Fruit fly (Drosophila melanogaster): ENCODE data around the gene fon.

Gene fon

DNA sequence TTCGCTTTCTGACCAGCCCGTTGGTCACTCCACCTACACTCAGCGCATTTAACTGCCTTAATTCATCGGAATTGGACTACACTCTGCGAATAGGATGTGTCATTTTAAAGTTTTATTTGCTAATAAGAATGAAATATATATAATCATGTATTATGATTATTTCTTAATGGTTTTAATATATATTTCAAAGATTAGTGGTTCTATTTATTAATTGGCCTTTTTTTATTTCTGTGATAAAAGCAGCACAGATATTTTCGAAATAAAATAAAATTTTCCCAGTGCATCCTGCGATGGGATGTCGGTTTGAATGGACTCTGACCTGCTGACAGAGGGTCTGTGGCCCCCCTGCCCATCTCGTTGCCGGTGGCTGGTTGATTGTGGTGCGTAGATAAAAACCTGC lies 12.2 kb downstream of the fon start (continued):
- no peak for TF ChIP-seq zfh1 (GFP tag; IDR thresholded peaks at IDR 0.05)
- TF ChIP-seq CG43689 (GFP tag; IDR thresholded peaks at IDR 0.05), result no peak
- TF ChIP-seq CG16815 (GFP tag; optimal IDR thresholded peaks at IDR 0.05), result no peak
- no peak for TF ChIP-seq CG4328 (GFP tag; optimal IDR thresholded peaks at IDR 0.05)
- no peak for TF ChIP-seq eyg (GFP tag; optimal IDR thresholded peaks at IDR 0.05)
- no peak for TF ChIP-seq CG18476 (GFP tag; optimal IDR thresholded peaks at IDR 0.05)
- no peak for TF ChIP-seq CG7271 (tag; optimal IDR thresholded peaks at IDR 0.05)
- TF ChIP-seq Deaf1 (tag; optimal IDR thresholded peaks at IDR 0.05), result peak; percentile 5
- TF ChIP-seq vnd (GFP tag; IDR thresholded peaks at IDR 0.05; ENCODE audit: partially characterized antibody), result no peak
- no peak for TF ChIP-seq p53 (GFP tag; optimal IDR thresholded peaks at IDR 0.05)
- TF ChIP-seq sd (tag; optimal IDR thresholded peaks at IDR 0.05), result no peak
- TF ChIP-seq CG16863 (GFP tag; optimal IDR thresholded peaks at IDR 0.05), result no peak
- TF ChIP-seq ase (GFP tag; IDR thresholded peaks at IDR 0.05), result no peak
- no peak for TF ChIP-seq al (GFP tag; IDR thresholded peaks at IDR 0.05)
- no peak for TF ChIP-seq CG10565 (GFP tag; optimal IDR thresholded peaks at IDR 0.05)
- no peak for TF ChIP-seq CG4404 (GFP tag; IDR thresholded peaks at IDR 0.05)
- TF ChIP-seq CG30403 (GFP tag; optimal IDR thresholded peaks at IDR 0.05), result peak; percentile 42
- TF ChIP-seq shn (GFP tag; optimal IDR thresholded peaks at IDR 0.05), result no peak
- TF ChIP-seq wor (GFP tag; IDR thresholded peaks at IDR 0.05), result no peak
- TF ChIP-seq CG1792 (GFP tag; optimal IDR thresholded peaks at IDR 0.05), result no peak
- TF ChIP-seq Bteb2 (GFP tag; optimal IDR thresholded peaks at IDR 0.05), result no peak
- peak; percentile 52 for TF ChIP-seq CoRest (tag; optimal IDR thresholded peaks at IDR 0.05)
- no peak for TF ChIP-seq MTF-1 (GFP tag; optimal IDR thresholded peaks at IDR 0.05; ENCODE audit: borderline replicate concordance)
- peak; percentile 59 for TF ChIP-seq CG7556 (GFP tag; optimal IDR thresholded peaks at IDR 0.05)
- TF ChIP-seq CG6854 (GFP tag; optimal IDR thresholded peaks at IDR 0.05), result no peak
- TF ChIP-seq bcd (GFP tag; optimal IDR thresholded peaks at IDR 0.05), result no peak
- TF ChIP-seq crp (GFP tag; optimal IDR thresholded peaks at IDR 0.05), result no peak
- peak; percentile 17 for TF ChIP-seq Abd-B (GFP tag; optimal IDR thresholded peaks at IDR 0.05)
- no peak for TF ChIP-seq CG17568 (GFP tag; optimal IDR thresholded peaks at IDR 0.05)
- TF ChIP-seq gsb (GFP tag; IDR thresholded peaks at IDR 0.05), result no peak
- no peak for TF ChIP-seq zen2 (GFP tag; IDR thresholded peaks at IDR 0.05; ENCODE audit: partially characterized antibody)
- no peak for TF ChIP-seq Lhr (GFP tag; optimal IDR thresholded peaks at IDR 0.05)
- no peak for TF ChIP-seq MBD-R2 (GFP tag; IDR thresholded peaks at IDR 0.05)
- TF ChIP-seq tin (GFP tag; optimal IDR thresholded peaks at IDR 0.05), result no peak
- TF ChIP-seq CG13894 (tag; optimal IDR thresholded peaks at IDR 0.05), result no peak
- no peak for TF ChIP-seq CG11093 (GFP tag; IDR thresholded peaks at IDR 0.05)
- TF ChIP-seq eve (GFP tag; optimal IDR thresholded peaks at IDR 0.05), result peak in 1 of 2 experiments; percentile 27
- TF ChIP-seq Hey (tag; optimal IDR thresholded peaks at IDR 0.05), result no peak
- TF ChIP-seq CG15269 (tag; optimal IDR thresholded peaks at IDR 0.05), result peak; percentile 37
- TF ChIP-seq psq (GFP tag; optimal IDR thresholded peaks at IDR 0.05), result no peak
- no peak for TF ChIP-seq Gsc (GFP tag; IDR thresholded peaks at IDR 0.05)
- no peak for TF ChIP-seq NfI (GFP tag; optimal IDR thresholded peaks at IDR 0.05)
- no peak for TF ChIP-seq tll (GFP tag; optimal IDR thresholded peaks at IDR 0.05)
- TF ChIP-seq CG13296 (GFP tag; optimal IDR thresholded peaks at IDR 0.05), result no peak
- TF ChIP-seq Xbp1 (GFP tag; optimal IDR thresholded peaks at IDR 0.05), result peak; percentile 12
- no peak for TF ChIP-seq grn (GFP tag; optimal IDR thresholded peaks at IDR 0.05)
- TF ChIP-seq prd (optimal IDR thresholded peaks at IDR 0.05), result no peak
- no peak for TF ChIP-seq prd (GFP tag; IDR thresholded peaks at IDR 0.05)
- no peak for TF ChIP-seq pb (GFP tag; optimal IDR thresholded peaks at IDR 0.05)
- no peak for TF ChIP-seq CG15011 (GFP tag; optimal IDR thresholded peaks at IDR 0.05)
- no peak for TF ChIP-seq br (optimal IDR thresholded peaks at IDR 0.05)
- TF ChIP-seq aop (GFP tag; IDR thresholded peaks at IDR 0.05), result no peak
